Worm (Caenorhabditis elegans): ENCODE data around the gene moa-2.

- no peak for TF ChIP-seq elt-3 (tag; optimal IDR thresholded peaks at IDR 0.05)
- no peak for TF ChIP-seq mbf-1 (tag; optimal IDR thresholded peaks at IDR 0.05)
- no peak for TF ChIP-seq unc-62 (GFP tag; optimal IDR thresholded peaks at IDR 0.05)
- TF ChIP-seq lin-13 (GFP tag; optimal IDR thresholded peaks at IDR 0.05) = no peak
- TF ChIP-seq ama-1 (optimal IDR thresholded peaks at IDR 0.05) = no peak
- TF ChIP-seq ztf-11 (tag; optimal IDR thresholded peaks at IDR 0.05) = no peak
- no peak for TF ChIP-seq ZK546.5 (tag; optimal IDR thresholded peaks at IDR 0.05)
- no peak for TF ChIP-seq unc-39 (tag; optimal IDR thresholded peaks at IDR 0.05)
- no peak for TF ChIP-seq sem-4 (tag; optimal IDR thresholded peaks at IDR 0.05)
These were observed 6.3 kb upstream of the moa-2 start, which contains the start of gene B0495.7 for ce11 chrII:7705152-7705551.

All from whole organism, L2 larva.